Worm (Caenorhabditis elegans): Measurements from ENCODE around the gene fbxa-107.

Gene fbxa-107

DNA sequence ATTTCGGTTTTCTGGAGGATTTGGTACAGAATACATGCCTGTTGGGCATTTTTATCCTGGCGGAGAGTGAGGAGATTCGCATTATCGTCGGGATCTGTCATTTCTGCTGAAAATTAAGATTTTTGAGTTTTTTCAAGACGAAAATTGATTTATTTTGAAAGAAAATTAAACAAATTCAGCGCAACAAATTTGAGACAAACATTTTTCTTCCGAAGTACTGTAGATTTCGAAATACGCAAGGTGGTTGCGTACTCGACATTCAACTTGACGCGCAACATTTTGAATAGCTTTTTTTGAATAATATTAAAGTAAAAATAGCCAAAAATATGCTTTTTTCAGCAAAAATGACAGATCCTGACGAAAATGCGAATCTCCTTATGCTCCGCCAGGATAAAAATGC, 10.6 kb downstream of the fbxa-107 start, which contains the start of gene Y37H2A.7:
TSS of gene Y37H2A.7 (minus strand) at position 101 of the 400 bp plus-strand sequence.
- TF ChIP-seq ceh-20 (GFP tag; IDR thresholded peaks at IDR 0.05) (no peak), aha-1 (tag) (peak; percentile 50), egl-43 (GFP tag; IDR thresholded peaks at IDR 0.05) (no peak), dpl-1 (GFP tag; optimal IDR thresholded peaks at IDR 0.05) (no peak), nhr-28 (tag; optimal IDR thresholded peaks at IDR 0.05) (no peak)

DNA sequence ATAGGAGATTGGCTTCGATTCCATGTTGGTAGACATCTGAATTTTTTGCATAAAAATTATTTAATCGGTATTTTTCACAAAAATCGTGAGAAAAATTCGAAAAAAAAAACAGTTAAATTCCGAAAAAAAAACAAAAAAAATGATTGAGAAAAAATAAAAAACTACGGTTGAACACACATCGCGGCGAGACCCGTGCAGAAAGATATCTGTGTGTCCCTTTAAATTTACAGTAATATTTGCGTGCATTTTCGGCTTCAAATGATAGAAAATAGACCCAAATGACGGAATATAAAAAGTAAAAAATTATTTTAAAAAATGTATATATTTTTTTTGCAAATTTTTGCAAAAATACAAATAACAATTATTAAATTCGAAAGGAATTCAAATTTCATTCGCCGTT, 13.9 kb downstream of the fbxa-107 start:
- TF ChIP-seq ZK546.5 (tag; optimal IDR thresholded peaks at IDR 0.05) (no peak), D1046.2 (GFP tag; IDR thresholded peaks at IDR 0.05) (no peak), lin-15B (tag; optimal IDR thresholded peaks at IDR 0.05) (no peak), unc-62 (GFP tag; optimal IDR thresholded peaks at IDR 0.05 in 1 of 2) (no peak), unc-62 (tag; optimal IDR thresholded peaks at IDR 0.05) (no peak), ctbp-1 (GFP tag; IDR thresholded peaks at IDR 0.05) (no peak)

- no peak for TF ChIP-seq daf-8 (GFP tag; IDR thresholded peaks at IDR 0.05)
- no peak for TF ChIP-seq nhr-28 (tag; optimal IDR thresholded peaks at IDR 0.05)
- TF ChIP-seq nhr-10 (tag; optimal IDR thresholded peaks at IDR 0.05): no peak
These were observed 15.0 kb downstream of the fbxa-107 start, which contains the start of gene Y37H2A.10 for ce11 chrV:18138695-18139094. Gene Y37H2A.10, plus strand, starts transcription at chrV:18138995.

ce11 chrV:18141161-18141560, 17.4 kb downstream of the fbxa-107 start, which contains the start of gene Y37H2A.11:
Gene Y37H2A.11, plus strand, starts transcription at chrV:18141461.
- TF ChIP-seq dmd-8 (GFP tag; IDR thresholded peaks at IDR 0.05): no peak

DNA sequence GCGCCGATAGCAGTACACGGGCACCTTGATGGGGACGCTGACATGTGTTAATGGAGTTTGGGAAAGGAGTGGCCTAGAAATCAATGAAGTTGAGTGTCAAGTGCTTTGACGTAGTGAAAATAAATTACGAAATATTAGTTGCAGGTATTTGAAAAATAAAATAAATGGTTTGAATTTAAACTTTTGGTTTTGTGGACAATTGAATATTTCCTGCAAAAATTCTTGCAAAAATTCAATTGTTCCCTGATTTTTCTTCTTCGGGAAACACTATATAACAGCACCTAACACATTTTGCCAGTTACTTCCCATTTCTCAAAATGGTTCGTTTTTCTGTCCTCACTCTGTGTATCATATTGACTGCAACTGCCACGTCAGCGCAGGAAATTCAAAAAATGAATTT, 18.8 kb downstream of the fbxa-107 start, which contains the start of gene Y37H2A.13:
TSS of gene Y37H2A.13 (plus strand) at position 301 of the 400 bp plus-strand sequence.
- no peak for TF ChIP-seq mxl-2 (GFP tag; conservative IDR thresholded peaks at IDR 0.05)
- no peak for TF ChIP-seq pha-4 (GFP tag; IDR thresholded peaks at IDR 0.05)
- TF ChIP-seq pha-4 (tag; optimal IDR thresholded peaks at IDR 0.05): no peak
- no peak for TF ChIP-seq mxl-3 (GFP tag; optimal IDR thresholded peaks at IDR 0.05)
- no peak for TF ChIP-seq Y5F2A.4 (GFP tag; optimal IDR thresholded peaks at IDR 0.05)
- no peak for TF ChIP-seq Y75B8A.6 (GFP tag; IDR thresholded peaks at IDR 0.05)
- no peak for TF ChIP-seq zfp-2 (tag; optimal IDR thresholded peaks at IDR 0.05)
- no peak for TF ChIP-seq lim-7 (GFP tag; IDR thresholded peaks at IDR 0.05)
- TF ChIP-seq egl-27 (tag; optimal IDR thresholded peaks at IDR 0.05): no peak
- TF ChIP-seq ctbp-1 (GFP tag; IDR thresholded peaks at IDR 0.05): no peak
- no peak for TF ChIP-seq F44E2.7 (GFP tag; IDR thresholded peaks at IDR 0.05)
- no peak for TF ChIP-seq attf-4 (tag; optimal IDR thresholded peaks at IDR 0.05)
- TF ChIP-seq nhr-76 (tag; optimal IDR thresholded peaks at IDR 0.05): no peak
- TF ChIP-seq sdz-12 (GFP tag; optimal IDR thresholded peaks at IDR 0.05): no peak
- no peak for TF ChIP-seq daf-12 (tag; optimal IDR thresholded peaks at IDR 0.05)
- TF ChIP-seq ces-1 (GFP tag; optimal IDR thresholded peaks at IDR 0.05): no peak
- no peak for TF ChIP-seq aha-1 (tag)

ce11 chrV:18143445-18143844, 19.7 kb downstream of the fbxa-107 start, which contains the start of gene Y37H2A.14:
Gene Y37H2A.14, plus strand, starts transcription at chrV:18143745.
- TF ChIP-seq saeg-2 (GFP tag; IDR thresholded peaks at IDR 0.05) (no peak), Y75B8A.6 (GFP tag; IDR thresholded peaks at IDR 0.05) (no peak), sdz-12 (GFP tag; optimal IDR thresholded peaks at IDR 0.05) (no peak), pqm-1 (tag; optimal IDR thresholded peaks at IDR 0.05) (peak; percentile 22)

DNA sequence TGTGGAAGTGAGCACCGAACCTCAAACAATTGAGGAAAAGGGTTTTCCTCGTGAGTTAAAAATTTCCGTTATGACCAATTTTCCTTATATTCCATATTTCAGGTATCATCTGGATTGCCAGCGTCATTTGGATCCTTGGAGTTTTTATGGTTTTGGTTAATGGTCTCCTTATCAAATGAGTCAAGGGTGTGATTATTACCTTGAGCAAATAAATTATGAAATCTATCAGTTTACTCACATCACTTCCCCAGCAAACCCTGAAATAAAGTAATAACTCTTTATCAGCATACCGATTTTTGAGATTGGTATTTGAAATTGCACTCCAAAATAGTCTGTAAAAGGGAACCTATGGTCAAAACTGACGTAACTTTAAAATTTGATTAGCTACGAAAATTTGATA, 20.7 kb downstream of the fbxa-107 start:
- TF ChIP-seq php-3 (GFP tag; IDR thresholded peaks at IDR 0.05) (peak; percentile 50; the same call in 1 of the 2 replicates), skn-1 (tag; optimal IDR thresholded peaks at IDR 0.05) (no peak), pqm-1 (tag; optimal IDR thresholded peaks at IDR 0.05) (peak; percentile 31), daf-16 (GFP tag; optimal IDR thresholded peaks at IDR 0.05) (no peak), daf-16 (tag; optimal IDR thresholded peaks at IDR 0.05) (peak; percentile 0)
